Worm (Caenorhabditis elegans) whole organism, young adult: ENCODE measurements around the gene Y69E1A.8.
A peak's percentile ranks its signal among the peaks of the same experiment; 100 is the strongest.

ENCODE experiments used
- F23B12.7 ChIP-seq: sonication (generic microtip); optimal IDR thresholded peaks from 2 replicates; lab custom pipeline; 2017; ENCODE audit warnings: missing genetic modification characterization, mild to moderate bottlenecking, missing compliant biosample characterization, antibody characterized with exemption, moderate library complexity; ENCODE audit not compliant: insufficient read depth
- F37B4.10 ChIP-seq: fragments of 200-800 bp; sonication (Bioruptor generic); IDR thresholded peaks from 2 replicates; pipeline ENCODE4 v1.3.6; 2022; ENCODE audit warnings: missing genetic modification characterization, missing compliant biosample characterization
- F57A8.1 ChIP-seq: fragments of 200-800 bp; sonication (Bioruptor generic); optimal IDR thresholded peaks from 2 replicates; lab custom pipeline; 2018; ENCODE audit warnings: mild to moderate bottlenecking, missing genetic modification characterization, moderate library complexity, missing compliant biosample characterization
- Y53G8AR.9 ChIP-seq: fragments of 200-800 bp; sonication (Bioruptor generic); conservative IDR thresholded peaks from 2 replicates; pipeline ENCODE4 v1.3.6; 2022; ENCODE audit warnings: missing genetic modification reagents, missing genetic modification characterization, missing compliant biosample characterization
- Y79H2A.3 ChIP-seq: fragments of 200-800 bp; sonication (Bioruptor generic); conservative IDR thresholded peaks from 2 replicates; pipeline ENCODE4 v1.3.6; 2022; ENCODE audit warnings: missing genetic modification reagents, missing genetic modification characterization, missing compliant biosample characterization
- Y95B8A.8 ChIP-seq: fragments of 200-800 bp; sonication (Bioruptor generic); IDR thresholded peaks from 2 replicates; pipeline ENCODE4 v1.3.6; 2022; ENCODE audit warnings: missing genetic modification reagents, missing genetic modification characterization, missing compliant biosample characterization
- athp-1 ChIP-seq: sonication (generic microtip); optimal IDR thresholded peaks from 2 replicates; lab custom pipeline; 2017; ENCODE audit warnings: mild to moderate bottlenecking, missing genetic modification characterization, missing compliant biosample characterization
- attf-6 ChIP-seq: fragments of 200-800 bp; sonication (Bioruptor generic); IDR thresholded peaks from 2 replicates; pipeline ENCODE4 v1.3.6; 2022; ENCODE audit warnings: missing genetic modification reagents, missing genetic modification characterization, missing compliant biosample characterization
- ccch-3 ChIP-seq: fragments of 200-800 bp; sonication (Bioruptor generic); optimal IDR thresholded peaks from 2 replicates; lab custom pipeline; 2018; ENCODE audit warnings: mild to moderate bottlenecking, missing genetic modification characterization, missing compliant biosample characterization
- cebp-2 ChIP-seq: fragments of 200-800 bp; sonication (Bioruptor generic); IDR thresholded peaks from 2 replicates; pipeline ENCODE4 v1.3.6; 2022; ENCODE audit warnings: missing genetic modification characterization, missing compliant biosample characterization
- ceh-58 ChIP-seq: fragments of 200-800 bp; sonication (Bioruptor generic); IDR thresholded peaks from 2 replicates; pipeline ENCODE4 v1.3.6; 2022; ENCODE audit warnings: missing genetic modification characterization, missing compliant biosample characterization
- ceh-91 ChIP-seq: fragments of 200-800 bp; sonication (Bioruptor generic); IDR thresholded peaks from 2 replicates; pipeline ENCODE4 v1.3.6; 2022; ENCODE audit warnings: missing genetic modification reagents, missing genetic modification characterization, missing compliant biosample characterization
- die-1 ChIP-seq: sonication (generic microtip); optimal IDR thresholded peaks from 2 replicates; lab custom pipeline; 2016; ENCODE audit warnings: missing genotype, mild to moderate bottlenecking, missing genetic modification characterization, missing compliant biosample characterization
- dox-1 ChIP-seq: fragments of 200-800 bp; sonication (Bioruptor generic); IDR thresholded peaks from 2 replicates; pipeline ENCODE4 v1.3.6; 2022; ENCODE audit warnings: missing genetic modification reagents, missing genetic modification characterization, missing compliant biosample characterization
- egl-44 ChIP-seq: fragments of 200-800 bp; sonication (Bioruptor generic); IDR thresholded peaks from 2 replicates; pipeline ENCODE4 v1.3.6; 2022; ENCODE audit warnings: missing genetic modification reagents, missing genetic modification characterization, missing compliant biosample characterization
- hlh-26 ChIP-seq: fragments of 200-800 bp; sonication (Bioruptor generic); conservative IDR thresholded peaks from 2 replicates; pipeline ENCODE4 v1.3.6; 2022; ENCODE audit warnings: missing genetic modification reagents, missing genetic modification characterization, missing compliant biosample characterization
- lag-1 ChIP-seq: fragments of 200-800 bp; sonication (Bioruptor generic); IDR thresholded peaks from 2 replicates; pipeline ENCODE4 v1.3.6; 2022; ENCODE audit warnings: missing genetic modification reagents, missing genetic modification characterization, missing compliant biosample characterization
- lin-35 ChIP-seq, 3 experiments: fragments of 150-350 bp in 2 of 3; sonication (generic microtip) in 1 of 3; optimal IDR thresholded peaks; 2 replicates each; lab custom pipeline; 2014 to 2018; ENCODE audit warnings: missing biosample characterization in 3 of 3, missing genetic modification characterization in 3 of 3, missing genetic modification reagents in 3 of 3
- lin-40 ChIP-seq: sonication (generic microtip); optimal IDR thresholded peaks from 2 replicates; lab custom pipeline; 2016; ENCODE audit warnings: missing genetic modification characterization, mild to moderate bottlenecking, missing compliant biosample characterization, missing genotype, missing genetic modification reagents
- lir-1 ChIP-seq: fragments of 200-800 bp; sonication (Bioruptor generic); conservative IDR thresholded peaks from 2 replicates; pipeline ENCODE4 v1.3.6; 2022; ENCODE audit warnings: missing genetic modification reagents, missing genetic modification characterization, missing compliant biosample characterization
- madf-6 ChIP-seq: fragments of 200-800 bp; sonication (Bioruptor generic); IDR thresholded peaks from 2 replicates; pipeline ENCODE4 v1.3.6; 2022; ENCODE audit warnings: missing genetic modification reagents, missing genetic modification characterization, missing compliant biosample characterization
- madf-8 ChIP-seq: fragments of 200-800 bp; sonication (Bioruptor generic); conservative IDR thresholded peaks from 2 replicates; pipeline ENCODE4 v1.3.6; 2022; ENCODE audit warnings: missing genetic modification reagents, missing genetic modification characterization, missing compliant biosample characterization
- mcd-1 ChIP-seq: fragments of 200-800 bp; sonication (Bioruptor generic); IDR thresholded peaks from 2 replicates; pipeline ENCODE4 v1.3.6; 2022; ENCODE audit warnings: missing genetic modification reagents, missing genetic modification characterization, missing compliant biosample characterization
- mes-4 ChIP-seq: sonication (generic microtip); optimal IDR thresholded peaks from 2 replicates; lab custom pipeline; 2016; ENCODE audit warnings: missing genotype, missing genetic modification characterization, missing compliant biosample characterization
- nfyb-1 ChIP-seq: fragments of 200-800 bp; sonication (Bioruptor generic); IDR thresholded peaks from 2 replicates; pipeline ENCODE4 v1.3.6; 2022; ENCODE audit warnings: missing genetic modification reagents, missing genetic modification characterization, missing compliant biosample characterization
- nhr-27 ChIP-seq: fragments of 200-800 bp; sonication (Bioruptor generic); optimal IDR thresholded peaks from 2 replicates; lab custom pipeline; 2018; ENCODE audit warnings: mild to moderate bottlenecking, missing genetic modification characterization, moderate library complexity, missing compliant biosample characterization
- rcor-1 ChIP-seq: fragments of 200-800 bp; sonication (Bioruptor generic); IDR thresholded peaks from 2 replicates; pipeline ENCODE4 v1.3.6; 2022; ENCODE audit warnings: missing genetic modification reagents, missing genetic modification characterization, missing compliant biosample characterization
- rec-8 ChIP-seq, 2 experiments: sonication (generic microtip); optimal IDR thresholded peaks; 2 replicates each; lab custom pipeline; 2016; ENCODE audit warnings: mild to moderate bottlenecking in 2 of 2, missing genetic modification characterization in 2 of 2, missing genetic modification reagents in 2 of 2, missing genotype in 2 of 2, missing biosample characterization in 1 of 2, missing compliant biosample characterization in 1 of 2, moderate library complexity in 1 of 2
- repo-1 ChIP-seq: sonication (generic microtip); optimal IDR thresholded peaks from 2 replicates; lab custom pipeline; 2017; ENCODE audit warnings: mild to moderate bottlenecking, missing genetic modification characterization, missing compliant biosample characterization
- tbx-9 ChIP-seq: sonication (generic microtip); optimal IDR thresholded peaks from 2 replicates; lab custom pipeline; 2016; ENCODE audit warnings: borderline replicate concordance, missing genetic modification characterization, inconsistent platforms, missing compliant biosample characterization
- unc-62 ChIP-seq: fragments of 150-350 bp; optimal IDR thresholded peaks from 2 replicates; lab custom pipeline; 2014; ENCODE audit warnings: missing biosample characterization, missing genetic modification reagents, missing genetic modification characterization
- xnd-1 ChIP-seq: sonication (generic microtip); optimal IDR thresholded peaks from 2 replicates; lab custom pipeline; 2016; ENCODE audit warnings: missing genotype, missing genetic modification reagents, missing genetic modification characterization, missing compliant biosample characterization
- ztf-26 ChIP-seq: sonication (generic microtip); optimal IDR thresholded peaks from 2 replicates; lab custom pipeline; 2017; ENCODE audit warnings: missing genetic modification characterization, missing compliant biosample characterization

The Y69E1A.8 gene

ce11 chrIV:10936906-10937540 is 29.4 kb upstream of the Y69E1A.8 start, which contains the start of gene fic-1 (continued):
- peak; percentile 21 for TF ChIP-seq F23B12.7 (tag; lab: Kevin White, UChicago)
- TF ChIP-seq madf-6 (GFP tag; lab: Robert Waterston, UW) = peak; percentile 86
- no peak for TF ChIP-seq lin-40

- no peak for TF ChIP-seq attf-6 (GFP tag; lab: Robert Waterston, UW)
- TF ChIP-seq ceh-91 (GFP tag; lab: Robert Waterston, UW) = no peak
- TF ChIP-seq Y79H2A.3 = no peak
- TF ChIP-seq madf-8 = no peak
- no peak for TF ChIP-seq Y95B8A.8 (GFP tag; lab: Robert Waterston, UW)
- no peak for TF ChIP-seq nhr-27
- no peak for TF ChIP-seq athp-1 (tag; lab: Kevin White, UChicago)
- no peak for TF ChIP-seq egl-44 (GFP tag; lab: Robert Waterston, UW)
- no peak for TF ChIP-seq F37B4.10 (GFP tag; lab: Robert Waterston, UW)
- TF ChIP-seq rec-8 (tag; optimal IDR thresholded peaks at IDR 0.05; lab: Kevin White, UChicago) = no peak
- TF ChIP-seq repo-1 (tag; lab: Kevin White, UChicago) = no peak
- no peak for TF ChIP-seq xnd-1
- no peak for TF ChIP-seq dox-1 (GFP tag; lab: Robert Waterston, UW)
These were observed 17.6 kb upstream of the Y69E1A.8 start, which contains the start of gene Y69E1A.1 for ce11 chrIV:10948797-10949196. Gene Y69E1A.1, minus strand, starts transcription at chrIV:10948897.

ce11 chrIV:10949510-10949909 is 16.9 kb upstream of the Y69E1A.8 start, which contains the start of gene nsph-3.1:
Gene nsph-3.1, plus strand, starts transcription at chrIV:10949810.
- TF ChIP-seq lag-1 (GFP tag; lab: Robert Waterston, UW) (no peak), ceh-58 (GFP tag; lab: Robert Waterston, UW) (no peak), hlh-26 (GFP tag; lab: Robert Waterston, UW) (no peak), mcd-1 (GFP tag; lab: Robert Waterston, UW) (no peak), mes-4 (no peak), rcor-1 (GFP tag; lab: Robert Waterston, UW) (no peak), lir-1 (GFP tag; lab: Robert Waterston, UW) (no peak), madf-8 (no peak), lin-35 (GFP tag; optimal IDR thresholded peaks at IDR 0.05; lab: Kevin White, UChicago) (no peak), die-1 (tag; lab: Kevin White, UChicago) (no peak), tbx-9 (no peak), Y53G8AR.9 (GFP tag; lab: Robert Waterston, UW) (no peak), F57A8.1 (no peak), repo-1 (tag; lab: Kevin White, UChicago) (no peak), ztf-26 (tag; lab: Kevin White, UChicago) (no peak), cebp-2 (GFP tag; lab: Robert Waterston, UW) (no peak), nfyb-1 (GFP tag; lab: Robert Waterston, UW) (no peak), ccch-3 (GFP tag; lab: Kevin White, UChicago) (no peak), unc-62 (no peak)
